Worm (Caenorhabditis elegans): ENCODE data around the gene T13H10.2.
A peak's percentile ranks its signal among the peaks of the same experiment; 100 is the strongest.

The T13H10.2 gene

ce11 chrIV:9948035-9948434 lies 16.0 kb upstream of the T13H10.2 start:
- TF ChIP-seq unc-120 (tag; optimal IDR thresholded peaks at IDR 0.05; ENCODE audit: poor library complexity, severe bottlenecking): peak; percentile 10
- no peak for TF ChIP-seq mab-5 (tag; optimal IDR thresholded peaks at IDR 0.05)
- peak; percentile 60 for TF ChIP-seq hlh-1 (tag; optimal IDR thresholded peaks at IDR 0.05)

DNA sequence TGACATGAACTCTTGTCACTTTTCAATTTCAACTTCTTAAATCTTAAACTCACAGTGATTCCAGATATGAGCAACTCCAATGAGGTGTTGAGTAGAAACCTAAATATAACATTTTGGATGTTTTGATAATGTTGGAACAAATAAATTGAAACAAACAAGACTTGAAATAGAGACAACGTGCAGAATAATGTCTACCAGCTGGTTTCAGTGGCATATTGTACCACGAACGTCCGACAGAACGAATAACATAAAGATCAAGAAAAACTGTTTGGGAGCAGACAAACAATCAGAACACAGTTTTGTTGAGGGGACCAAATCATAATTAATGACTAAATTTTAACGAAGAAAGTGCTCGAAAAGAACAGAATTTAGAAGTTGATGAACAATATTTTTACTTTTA lies 10.7 kb upstream of the T13H10.2 start, which contains the start of gene gon-1:
TSS of gene gon-1 (minus strand) at position 101 of the 400 bp plus-strand sequence.
- no peak for TF ChIP-seq unc-62 (GFP tag; optimal IDR thresholded peaks at IDR 0.05)
- no peak for TF ChIP-seq nhr-28 (tag; optimal IDR thresholded peaks at IDR 0.05)
- no peak for TF ChIP-seq ham-2 (GFP tag; optimal IDR thresholded peaks at IDR 0.05)
- no peak for TF ChIP-seq M03D4.4 (tag; optimal IDR thresholded peaks at IDR 0.05)
- TF ChIP-seq nhr-76 (tag; optimal IDR thresholded peaks at IDR 0.05): no peak
- no peak for TF ChIP-seq elt-3 (tag; optimal IDR thresholded peaks at IDR 0.05)
- no peak for TF ChIP-seq ceh-83 (GFP tag; optimal IDR thresholded peaks at IDR 0.05)
- no peak for TF ChIP-seq hlh-1 (tag; optimal IDR thresholded peaks at IDR 0.05)
- no peak for TF ChIP-seq ceh-39 (tag; optimal IDR thresholded peaks at IDR 0.05)
- TF ChIP-seq pha-4 (tag; optimal IDR thresholded peaks at IDR 0.05): no peak
- TF ChIP-seq unc-39 (tag; optimal IDR thresholded peaks at IDR 0.05): no peak
- TF ChIP-seq elt-1 (tag; optimal IDR thresholded peaks at IDR 0.05; ENCODE audit: borderline replicate concordance, insufficient read depth): no peak
- no peak for TF ChIP-seq sem-2 (GFP tag; optimal IDR thresholded peaks at IDR 0.05)

ce11 chrIV:9969081-9969480 lies 5.0 kb downstream of the T13H10.2 start, which contains the start of the genes kin-5 and C47E12.11:
kin-5 (minus strand) TSS chrIV:9969181.
C47E12.11 (plus strand) TSS chrIV:9969400.
- TF ChIP-seq lin-13 (tag; optimal IDR thresholded peaks at IDR 0.05) (no peak), mab-5 (tag; optimal IDR thresholded peaks at IDR 0.05) (no peak), ham-2 (GFP tag; optimal IDR thresholded peaks at IDR 0.05) (no peak), sem-2 (GFP tag; optimal IDR thresholded peaks at IDR 0.05) (no peak), ces-1 (GFP tag; optimal IDR thresholded peaks at IDR 0.05) (no peak), zip-8 (tag; optimal IDR thresholded peaks at IDR 0.05) (no peak), unc-39 (tag; optimal IDR thresholded peaks at IDR 0.05) (no peak)

DNA sequence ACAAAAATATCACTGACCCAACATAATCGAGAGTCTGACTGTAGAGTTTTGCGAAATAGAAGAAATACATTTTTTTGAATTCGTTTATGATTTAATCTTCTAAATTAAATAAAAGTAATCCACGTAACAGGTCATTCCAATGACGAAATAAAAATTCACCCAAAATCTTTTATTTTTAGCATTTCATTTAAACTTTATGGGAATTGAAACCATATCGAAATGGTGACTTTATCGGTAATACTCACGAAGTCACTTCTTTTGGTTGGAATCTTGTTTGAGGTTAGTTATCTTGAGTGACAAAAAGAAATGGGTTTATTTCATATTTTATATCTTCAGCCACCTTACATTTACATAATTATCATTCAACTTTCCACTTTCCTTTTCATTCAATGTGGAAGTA lies 8.6 kb downstream of the T13H10.2 start, which contains the start of the genes C47E12.12 and C47E12.10:
TSS of gene C47E12.12 (minus strand) at position 101 of the 400 bp plus-strand sequence.
TSS of gene C47E12.10 (plus strand) at position 172 of the 400 bp plus-strand sequence.
- TF ChIP-seq tbx-8 (GFP tag; optimal IDR thresholded peaks at IDR 0.05) (no peak), bed-3 (GFP tag; optimal IDR thresholded peaks at IDR 0.05) (no peak), flh-1 (GFP tag; optimal IDR thresholded peaks at IDR 0.05) (no peak), hlh-1 (tag; optimal IDR thresholded peaks at IDR 0.05) (no peak), lsy-2 (tag; optimal IDR thresholded peaks at IDR 0.05) (no peak), unc-62 (GFP tag; optimal IDR thresholded peaks at IDR 0.05) (no peak), ceh-83 (GFP tag; optimal IDR thresholded peaks at IDR 0.05) (no peak), snpc-4 (tag; optimal IDR thresholded peaks at IDR 0.05) (no peak)

DNA sequence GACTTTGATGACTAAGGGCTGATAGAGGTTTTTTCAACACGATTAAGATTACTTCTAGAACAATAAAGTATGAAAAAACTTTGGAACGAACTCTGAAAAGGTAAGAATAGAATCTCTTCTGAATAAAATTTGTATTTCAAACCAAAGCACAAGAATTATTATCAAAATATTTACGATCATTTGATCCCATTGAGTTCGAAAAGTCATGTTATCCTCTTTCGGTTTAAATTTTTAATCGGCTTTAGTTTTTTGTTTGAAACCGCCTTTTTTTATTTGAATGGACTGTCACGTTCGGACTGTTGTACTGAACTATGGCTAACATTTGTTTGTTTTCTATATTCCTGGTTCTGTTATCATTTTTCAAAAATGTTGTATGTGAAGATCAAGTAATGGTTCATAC lies 10.3 kb downstream of the T13H10.2 start, which contains the start of gene C47E12.9:
TSS of gene C47E12.9 (plus strand) at position 301 of the 400 bp plus-strand sequence.
- TF ChIP-seq lin-13 (tag; optimal IDR thresholded peaks at IDR 0.05) (no peak), nhr-28 (tag; optimal IDR thresholded peaks at IDR 0.05) (no peak), ztf-11 (tag; optimal IDR thresholded peaks at IDR 0.05) (no peak), M03D4.4 (tag; optimal IDR thresholded peaks at IDR 0.05) (no peak), ces-1 (GFP tag; optimal IDR thresholded peaks at IDR 0.05) (no peak), pha-4 (tag; optimal IDR thresholded peaks at IDR 0.05) (no peak), hlh-1 (tag; optimal IDR thresholded peaks at IDR 0.05) (no peak), nhr-12 (tag; optimal IDR thresholded peaks at IDR 0.05) (no peak), ceh-43 (GFP tag; optimal IDR thresholded peaks at IDR 0.05) (no peak), drap-1 (GFP tag; optimal IDR thresholded peaks at IDR 0.05) (no peak), snpc-4 (tag; optimal IDR thresholded peaks at IDR 0.05) (no peak), sptf-1 (tag; optimal IDR thresholded peaks at IDR 0.05) (no peak), elt-1 (tag; optimal IDR thresholded peaks at IDR 0.05; ENCODE audit: borderline replicate concordance, insufficient read depth) (no peak), sem-2 (GFP tag; optimal IDR thresholded peaks at IDR 0.05) (no peak), nhr-2 (tag; optimal IDR thresholded peaks at IDR 0.05) (no peak), lin-32 (GFP tag; optimal IDR thresholded peaks at IDR 0.05) (no peak), lsy-2 (tag; optimal IDR thresholded peaks at IDR 0.05) (no peak), blmp-1 (tag; optimal IDR thresholded peaks at IDR 0.05) (no peak), tbx-8 (GFP tag; optimal IDR thresholded peaks at IDR 0.05) (no peak)

Measured in whole organism, mixed stage, embryonic.